Fruit fly (Drosophila melanogaster) whole organism, prepupa: Measurements from ENCODE around the gene CG6933.

ENCODE experiments used
- Blimp-1 ChIP-seq: fragments of 200-800 bp; sonication (Bioruptor generic); optimal IDR thresholded peaks from 3 replicates; lab custom pipeline; 2017; ENCODE audit warnings: missing biosample characterization, missing genetic modification characterization, mild to moderate bottlenecking, moderate library complexity, missing genetic modification reagents
- CG10631 ChIP-seq: fragments of 200-800 bp; sonication (Bioruptor generic); optimal IDR thresholded peaks from 2 replicates; lab custom pipeline; 2016; ENCODE audit warnings: missing biosample characterization, missing genetic modification characterization
- CG11294 ChIP-seq: fragments of 200-800 bp; sonication (Bioruptor generic); IDR thresholded peaks from 2 replicates; pipeline ENCODE4 v1.3.6; 2022; ENCODE audit warnings: missing biosample characterization, missing genetic modification characterization
- CG11762 ChIP-seq: fragments of 200-800 bp; sonication (Bioruptor generic); optimal IDR thresholded peaks from 3 replicates; lab custom pipeline; 2016; ENCODE audit warnings: missing biosample characterization, missing genetic modification characterization; ENCODE audit not compliant: insufficient read depth
- CG11902 ChIP-seq: fragments of 200-800 bp; sonication (Bioruptor generic); optimal IDR thresholded peaks from 3 replicates; lab custom pipeline; 2016; ENCODE audit warnings: missing biosample characterization, missing genetic modification characterization
- CG15336 ChIP-seq: fragments of 200-800 bp; sonication (Bioruptor generic); IDR thresholded peaks from 2 replicates; pipeline ENCODE4 v1.3.6; 2022; ENCODE audit warnings: missing biosample characterization, missing genetic modification characterization
- CG1621 ChIP-seq: fragments of 200-800 bp; sonication (Bioruptor generic); optimal IDR thresholded peaks from 3 replicates; lab custom pipeline; 2018; ENCODE audit warnings: missing biosample characterization, mild to moderate bottlenecking, missing genetic modification characterization
- CG16779 ChIP-seq: fragments of 200-800 bp; sonication (Bioruptor generic); optimal IDR thresholded peaks from 3 replicates; lab custom pipeline; 2017; ENCODE audit warnings: missing biosample characterization, mild to moderate bottlenecking, missing genetic modification characterization
- CG3032 ChIP-seq: fragments of 200-800 bp; optimal IDR thresholded peaks from 2 replicates; lab custom pipeline; 2019; ENCODE audit warnings: missing biosample characterization, mild to moderate bottlenecking, missing genetic modification characterization, moderate library complexity
- CG31627 ChIP-seq: fragments of 200-800 bp; sonication (Bioruptor generic); optimal IDR thresholded peaks from 3 replicates; lab custom pipeline; 2016; ENCODE audit warnings: missing biosample characterization, missing genetic modification characterization
- CG32006 ChIP-seq: fragments of 200-800 bp; sonication (Bioruptor generic); optimal IDR thresholded peaks from 3 replicates; lab custom pipeline; 2017; ENCODE audit warnings: missing biosample characterization, mild to moderate bottlenecking, missing genetic modification characterization
- CG34406 ChIP-seq: fragments of 200-800 bp; sonication (Bioruptor generic); optimal IDR thresholded peaks from 3 replicates; lab custom pipeline; 2016; ENCODE audit warnings: missing biosample characterization, missing genetic modification characterization
- CG3919 ChIP-seq: fragments of 200-800 bp; sonication (Bioruptor generic); optimal IDR thresholded peaks from 3 replicates; lab custom pipeline; 2016; ENCODE audit warnings: missing biosample characterization, missing genetic modification characterization
- CG4318 ChIP-seq: fragments of 200-800 bp; sonication (Bioruptor generic); optimal IDR thresholded peaks from 3 replicates; lab custom pipeline; 2017; ENCODE audit warnings: missing biosample characterization, mild to moderate bottlenecking, missing genetic modification characterization
- CG6163 ChIP-seq: fragments of 200-800 bp; sonication (Bioruptor generic); IDR thresholded peaks from 3 replicates; pipeline ENCODE4 v1.3.6; 2022; ENCODE audit warnings: missing biosample characterization, missing genetic modification characterization
- CG6276 ChIP-seq: fragments of 200-800 bp; sonication (Bioruptor generic); optimal IDR thresholded peaks from 2 replicates; lab custom pipeline; 2017; ENCODE audit warnings: missing biosample characterization, mild to moderate bottlenecking, missing genetic modification characterization
- CG6792 ChIP-seq: fragments of 200-800 bp; sonication (Bioruptor generic); optimal IDR thresholded peaks from 3 replicates; lab custom pipeline; 2016; ENCODE audit warnings: missing biosample characterization, missing genetic modification characterization
- CG6808 ChIP-seq: fragments of 200-800 bp; sonication (Bioruptor generic); optimal IDR thresholded peaks from 3 replicates; lab custom pipeline; 2017; ENCODE audit warnings: missing biosample characterization, missing genetic modification characterization, mild to moderate bottlenecking, moderate library complexity, missing genetic modification reagents
- CG6854 ChIP-seq: fragments of 200-800 bp; sonication (Bioruptor generic); optimal IDR thresholded peaks from 2 replicates; lab custom pipeline; 2017; ENCODE audit warnings: missing biosample characterization, mild to moderate bottlenecking, missing genetic modification characterization
- CG8119 ChIP-seq: fragments of 200-800 bp; sonication (Bioruptor generic); IDR thresholded peaks from 3 replicates; pipeline ENCODE4 v1.3.6; 2022; ENCODE audit warnings: missing biosample characterization, missing genetic modification characterization
- CG8319 ChIP-seq: fragments of 200-800 bp; sonication (Bioruptor generic); optimal IDR thresholded peaks from 3 replicates; lab custom pipeline; 2016; ENCODE audit warnings: missing biosample characterization, missing genetic modification characterization
- CG8632 ChIP-seq: fragments of 200-800 bp; sonication (Bioruptor generic); optimal IDR thresholded peaks from 3 replicates; lab custom pipeline; 2016; ENCODE audit warnings: missing biosample characterization, missing genetic modification characterization
- CG9139 ChIP-seq: fragments of 200-800 bp; sonication (Bioruptor generic); optimal IDR thresholded peaks from 3 replicates; lab custom pipeline; 2017; ENCODE audit warnings: missing biosample characterization, mild to moderate bottlenecking, missing genetic modification characterization
- Eip78C ChIP-seq: fragments of 200-800 bp; sonication (Bioruptor generic); peaks from one replicate; lab custom pipeline; 2016; ENCODE audit warnings: missing biosample characterization, missing genetic modification characterization
- Eip93F ChIP-seq: fragments of 200-800 bp; sonication (Bioruptor generic); optimal IDR thresholded peaks from 2 replicates; lab custom pipeline; 2016; ENCODE audit warnings: missing biosample characterization, mild to moderate bottlenecking, missing genetic modification characterization
- Ets21C ChIP-seq: fragments of 200-800 bp; sonication (Bioruptor generic); optimal IDR thresholded peaks from 3 replicates; lab custom pipeline; 2016; ENCODE audit warnings: missing biosample characterization, missing genetic modification characterization
- Ets96B ChIP-seq: fragments of 200-800 bp; optimal IDR thresholded peaks from 2 replicates; lab custom pipeline; 2019; ENCODE audit warnings: missing biosample characterization, mild to moderate bottlenecking, missing genetic modification characterization, moderate library complexity
- Gug ChIP-seq: fragments of 200-800 bp; sonication (Bioruptor generic); IDR thresholded peaks from 2 replicates; pipeline ENCODE4 v1.3.6; 2022; ENCODE audit warnings: missing biosample characterization, missing genetic modification characterization
- Hr38 ChIP-seq: sonication (Bioruptor generic); optimal IDR thresholded peaks from 2 replicates; lab custom pipeline; 2016; ENCODE audit warnings: missing biosample characterization, missing genetic modification characterization
- Hr39 ChIP-seq: fragments of 200-800 bp; sonication (Bioruptor generic); optimal IDR thresholded peaks from 2 replicates; lab custom pipeline; 2016; ENCODE audit warnings: missing biosample characterization, missing genetic modification characterization
- Lpt ChIP-seq: fragments of 200-800 bp; sonication (Bioruptor generic); optimal IDR thresholded peaks from 3 replicates; lab custom pipeline; 2016; ENCODE audit warnings: missing biosample characterization, missing genetic modification characterization
- Met ChIP-seq: fragments of 200-800 bp; sonication (Bioruptor generic); optimal IDR thresholded peaks from 3 replicates; lab custom pipeline; 2016; ENCODE audit warnings: missing biosample characterization, missing genetic modification characterization
- Smox ChIP-seq: fragments of 200-800 bp; sonication (Bioruptor generic); optimal IDR thresholded peaks from 3 replicates; lab custom pipeline; 2016; ENCODE audit warnings: missing biosample characterization, missing genetic modification characterization
- Sox102F ChIP-seq: fragments of 200-800 bp; sonication (Bioruptor generic); optimal IDR thresholded peaks from 2 replicates; lab custom pipeline; 2016; ENCODE audit warnings: missing biosample characterization, mild to moderate bottlenecking, missing genetic modification characterization
- Sox15 ChIP-seq: fragments of 200-800 bp; sonication (Bioruptor generic); optimal IDR thresholded peaks from 3 replicates; lab custom pipeline; 2016; ENCODE audit warnings: missing biosample characterization, missing genetic modification characterization
- achi ChIP-seq: fragments of 200-800 bp; sonication (Bioruptor generic); optimal IDR thresholded peaks from 3 replicates; lab custom pipeline; 2016; ENCODE audit warnings: missing biosample characterization, missing genetic modification characterization
- acj6 ChIP-seq: fragments of 200-800 bp; sonication (Bioruptor generic); optimal IDR thresholded peaks from 3 replicates; lab custom pipeline; 2016; ENCODE audit warnings: missing biosample characterization, missing genetic modification characterization
- dac ChIP-seq: fragments of 200-800 bp; sonication (Bioruptor generic); optimal IDR thresholded peaks from 2 replicates; lab custom pipeline; 2017; ENCODE audit warnings: missing biosample characterization, mild to moderate bottlenecking, missing genetic modification characterization
- dsx ChIP-seq: fragments of 200-800 bp; optimal IDR thresholded peaks from 3 replicates; lab custom pipeline; 2019; ENCODE audit warnings: missing biosample characterization, mild to moderate bottlenecking, missing genetic modification characterization, moderate library complexity; ENCODE audit not compliant: poor library complexity, severe bottlenecking
- eg ChIP-seq: fragments of 200-800 bp; sonication (Bioruptor generic); IDR thresholded peaks from 3 replicates; pipeline ENCODE4 v1.3.6; 2022; ENCODE audit warnings: missing biosample characterization, missing genetic modification characterization
- esn ChIP-seq: fragments of 200-800 bp; sonication (Bioruptor generic); optimal IDR thresholded peaks from 2 replicates; lab custom pipeline; 2016; ENCODE audit warnings: missing biosample characterization, mild to moderate bottlenecking, missing genetic modification characterization, moderate library complexity
- fd59A ChIP-seq: fragments of 200-800 bp; sonication (Bioruptor generic); optimal IDR thresholded peaks from 2 replicates; lab custom pipeline; 2017; ENCODE audit warnings: missing biosample characterization, mild to moderate bottlenecking, missing genetic modification characterization, missing genetic modification reagents
- fd85E ChIP-seq: fragments of 200-800 bp; sonication (Bioruptor generic); optimal IDR thresholded peaks from 3 replicates; lab custom pipeline; 2016; ENCODE audit warnings: missing biosample characterization, missing genetic modification characterization
- lz ChIP-seq: fragments of 200-800 bp; sonication (Bioruptor generic); optimal IDR thresholded peaks from 3 replicates; lab custom pipeline; 2016; ENCODE audit warnings: missing biosample characterization, missing genetic modification characterization
- net ChIP-seq: fragments of 200-800 bp; sonication (Bioruptor generic); optimal IDR thresholded peaks from 3 replicates; lab custom pipeline; 2016; ENCODE audit warnings: missing biosample characterization, missing genetic modification characterization
- pdm3 ChIP-seq: fragments of 200-800 bp; sonication (Bioruptor generic); optimal IDR thresholded peaks from 3 replicates; lab custom pipeline; 2016; ENCODE audit warnings: missing biosample characterization, missing genetic modification characterization
- salr ChIP-seq, 2 experiments: fragments of 200-800 bp; sonication (Bioruptor generic); optimal IDR thresholded peaks; 3 replicates each; lab custom pipeline; 2016 to 2018; ENCODE audit warnings: missing biosample characterization in 2 of 2, missing genetic modification characterization in 2 of 2, mild to moderate bottlenecking in 1 of 2
- spab ChIP-seq: fragments of 200-800 bp; sonication (Bioruptor generic); optimal IDR thresholded peaks from 2 replicates; lab custom pipeline; 2017; ENCODE audit warnings: missing biosample characterization, mild to moderate bottlenecking, missing genetic modification characterization, missing genetic modification reagents
- ss ChIP-seq, 2 experiments: fragments of 200-800 bp; sonication (Bioruptor generic); optimal IDR thresholded peaks; 2 replicates in 1 of 2; 3 replicates in 1 of 2; lab custom pipeline; 2017 to 2018; ENCODE audit warnings: mild to moderate bottlenecking in 2 of 2, missing biosample characterization in 2 of 2, missing genetic modification characterization in 2 of 2, moderate library complexity in 1 of 2
- topi ChIP-seq: fragments of 200-800 bp; sonication (Bioruptor generic); optimal IDR thresholded peaks from 3 replicates; lab custom pipeline; 2016; ENCODE audit warnings: missing biosample characterization, missing genetic modification characterization
- vri ChIP-seq: fragments of 200-800 bp; sonication (Bioruptor generic); optimal IDR thresholded peaks from 3 replicates; lab custom pipeline; 2016; ENCODE audit warnings: missing biosample characterization, mild to moderate bottlenecking, missing genetic modification characterization

Gene CG6933

dm6 chr3L:20192872-20193747 lies 27.1 kb downstream of the CG6933 start:
- no peak for TF ChIP-seq eg (GFP tag; lab: Robert Waterston, UW)
- TF ChIP-seq CG6276 (GFP tag; lab: Kevin White, UChicago): no peak
- TF ChIP-seq CG16779 (tag; lab: Kevin White, UChicago): no peak
- TF ChIP-seq Sox102F (GFP tag; lab: Kevin White, UChicago): peak; percentile 21
- TF ChIP-seq CG4318 (GFP tag; lab: Kevin White, UChicago): no peak
- TF ChIP-seq CG11294: no peak
- no peak for TF ChIP-seq Sox15
- TF ChIP-seq achi (GFP tag; lab: Kevin White, UChicago): peak; percentile 10
- TF ChIP-seq fd85E (GFP tag; lab: Kevin White, UChicago): no peak
- no peak for TF ChIP-seq CG6808 (GFP tag; lab: Kevin White, UChicago)
- TF ChIP-seq Blimp-1 (GFP tag; lab: Kevin White, UChicago): no peak
- peak; percentile 40 for TF ChIP-seq Met
- no peak for TF ChIP-seq fd59A
- peak; percentile 8 for TF ChIP-seq lz
- TF ChIP-seq esn (GFP tag; lab: Kevin White, UChicago): peak; percentile 50
- no peak for TF ChIP-seq CG11762 (GFP tag; lab: Kevin White, UChicago)
- no peak for TF ChIP-seq CG8632
- peak; percentile 19 for TF ChIP-seq vri (GFP tag; lab: Kevin White, UChicago)
- no peak for TF ChIP-seq CG6163
- no peak for TF ChIP-seq CG15336 (GFP tag; lab: Robert Waterston, UW)
- no peak for TF ChIP-seq CG34406
- TF ChIP-seq dsx (GFP tag; lab: Kevin White, UChicago): no peak
- peak; percentile 31 for TF ChIP-seq CG10631 (GFP tag; lab: Kevin White, UChicago)
- no peak for TF ChIP-seq acj6 (GFP tag; lab: Kevin White, UChicago)
- peak; percentile 17 for TF ChIP-seq Hr39 (GFP tag; lab: Kevin White, UChicago)
- TF ChIP-seq CG32006 (GFP tag; lab: Kevin White, UChicago): peak; percentile 27
- no peak for TF ChIP-seq spab
- TF ChIP-seq CG6854 (GFP tag; lab: Kevin White, UChicago): no peak
- TF ChIP-seq Ets21C (GFP tag; lab: Kevin White, UChicago): no peak
- no peak for TF ChIP-seq Gug (GFP tag; lab: Robert Waterston, UW)
- peak; percentile 77 for TF ChIP-seq Eip78C (GFP tag; lab: Kevin White, UChicago)
- peak; percentile 9 for TF ChIP-seq topi
- no peak for TF ChIP-seq CG9139 (GFP tag; lab: Kevin White, UChicago)
- TF ChIP-seq dac: no peak
- TF ChIP-seq Eip93F (GFP tag; lab: Kevin White, UChicago): no peak
- TF ChIP-seq CG11902 (GFP tag; lab: Kevin White, UChicago): no peak
- TF ChIP-seq CG8319 (GFP tag; lab: Kevin White, UChicago): no peak
- TF ChIP-seq CG3919: no peak
- TF ChIP-seq CG8119 (GFP tag; lab: Robert Waterston, UW): no peak
- TF ChIP-seq Hr38 (GFP tag; lab: Kevin White, UChicago): no peak
- TF ChIP-seq Ets96B (tag; lab: Kevin White, UChicago): peak; percentile 5
- TF ChIP-seq salr (GFP tag; optimal IDR thresholded peaks at IDR 0.05; lab: Kevin White, UChicago): no peak
- peak; percentile 1 for TF ChIP-seq Lpt (GFP tag; lab: Kevin White, UChicago)
- no peak for TF ChIP-seq pdm3 (GFP tag; lab: Kevin White, UChicago)
- TF ChIP-seq net: no peak
- TF ChIP-seq CG6792 (GFP tag; lab: Kevin White, UChicago): no peak
- TF ChIP-seq CG1621 (tag; lab: Kevin White, UChicago): no peak
- no peak for TF ChIP-seq ss (GFP tag; optimal IDR thresholded peaks at IDR 0.05; lab: Kevin White, UChicago)
- TF ChIP-seq CG3032 (tag; lab: Kevin White, UChicago): no peak
- TF ChIP-seq Smox: peak; percentile 47
- peak; percentile 40 for TF ChIP-seq CG31627
